Worm (Caenorhabditis elegans) whole organism, midembryonic: ENCODE data around the gene aps-1.

Source experiments
- cog-1 ChIP-seq: sonication (generic microtip); optimal IDR thresholded peaks from 2 replicates; lab custom pipeline; 2016; ENCODE audit warnings: missing genetic modification characterization, missing compliant biosample characterization
- flt-1 ChIP-seq: fragments of 200-800 bp; sonication (Bioruptor generic); IDR thresholded peaks from 2 replicates; pipeline ENCODE4 v1.3.6; 2022; ENCODE audit warnings: missing genetic modification characterization, missing compliant biosample characterization
- med-1 ChIP-seq: sonication (generic microtip); optimal IDR thresholded peaks from 2 replicates; lab custom pipeline; 2017; ENCODE audit warnings: missing genetic modification characterization, mild to moderate bottlenecking, missing compliant biosample characterization, antibody characterized with exemption, missing genetic modification reagents; ENCODE audit not compliant: insufficient read depth
- ref-1 ChIP-seq: fragments of 200-800 bp; sonication (Bioruptor generic); conservative IDR thresholded peaks from 2 replicates; pipeline ENCODE4 v1.3.6; 2022; ENCODE audit warnings: missing genetic modification reagents, missing genetic modification characterization, missing compliant biosample characterization
- tab-1 ChIP-seq: fragments of 200-800 bp; sonication (Bioruptor generic); IDR thresholded peaks from 2 replicates; pipeline ENCODE4 v1.3.6; 2022; ENCODE audit warnings: missing genetic modification characterization, missing compliant biosample characterization

- TF ChIP-seq tab-1 (GFP tag; lab: Robert Waterston, UW) (no peak), med-1 (GFP tag; lab: Kevin White, UChicago) (no peak), cog-1 (no peak), flt-1 (GFP tag; lab: Robert Waterston, UW) (no peak), ref-1 (GFP tag; lab: Robert Waterston, UW) (no peak)
Measured at ce11 chrV:6022076-6022475, 4.3 kb downstream of the aps-1 start.
